Worm (Caenorhabditis elegans) whole organism, L3 larva: ENCODE data around the gene fut-6.

ENCODE experiments used
- ama-1 ChIP-seq: fragments of 150-350 bp; optimal IDR thresholded peaks from 2 replicates; lab custom pipeline; 2018
- ceh-28 ChIP-seq: fragments of 150-350 bp; optimal IDR thresholded peaks from 2 replicates; lab custom pipeline; 2014; ENCODE audit warnings: missing biosample characterization, missing genetic modification reagents, missing genetic modification characterization
- egl-27 ChIP-seq: sonication (generic microtip); optimal IDR thresholded peaks from 4 replicates; lab custom pipeline; 2017; ENCODE audit warnings: missing biosample characterization, missing genetic modification reagents, missing genetic modification characterization
- mdl-1 ChIP-seq: fragments of 150-350 bp; optimal IDR thresholded peaks from 2 replicates; lab custom pipeline; 2014; ENCODE audit warnings: missing biosample characterization, missing genetic modification characterization
- mml-1 ChIP-seq: fragments of 150-350 bp; sonication (generic microtip); optimal IDR thresholded peaks from 3 replicates; lab custom pipeline; 2014; ENCODE audit warnings: missing biosample characterization, missing genetic modification characterization
- nhr-25 ChIP-seq: sonication (generic microtip); optimal IDR thresholded peaks from 2 replicates; lab custom pipeline; 2017; ENCODE audit warnings: missing biosample characterization, missing genetic modification characterization
- nhr-77 ChIP-seq: fragments of 150-350 bp; optimal IDR thresholded peaks from 2 replicates; lab custom pipeline; 2014; ENCODE audit warnings: missing biosample characterization, missing genetic modification characterization
- snpc-4 ChIP-seq: fragments of 150-350 bp; optimal IDR thresholded peaks from 2 replicates; lab custom pipeline; 2014; ENCODE audit warnings: missing biosample characterization, missing genetic modification characterization
- unc-39 ChIP-seq: sonication (generic microtip); optimal IDR thresholded peaks from 4 replicates; lab custom pipeline; 2017; ENCODE audit warnings: missing biosample characterization, missing genetic modification characterization

ce11 chrII:4681391-4681790, 25.7 kb upstream of the fut-6 start, which contains the start of gene T05A7.7:
- TF ChIP-seq mml-1 (tag; lab: Kevin White, UChicago): no peak
- TF ChIP-seq nhr-25 (tag; lab: Kevin White, UChicago): no peak
- no peak for TF ChIP-seq snpc-4
- no peak for TF ChIP-seq mdl-1
- TF ChIP-seq ama-1 (lab: Kevin White, UChicago): no peak
- TF ChIP-seq nhr-77 (tag; lab: Kevin White, UChicago): no peak
- TF ChIP-seq ceh-28: no peak
- TF ChIP-seq unc-39 (tag; lab: Kevin White, UChicago): no peak
- no peak for TF ChIP-seq egl-27 (tag; lab: Kevin White, UChicago)
